Worm (Caenorhabditis elegans) whole organism, mixed stage, embryonic: ENCODE measurements around the gene ZK856.7.

Source experiments
- M03D4.4 ChIP-seq: sonication (generic microtip); optimal IDR thresholded peaks from 2 replicates; lab custom pipeline; 2017; ENCODE audit warnings: mild to moderate bottlenecking, missing genetic modification characterization, missing compliant biosample characterization
- bed-3 ChIP-seq: fragments of 200-800 bp; sonication (Bioruptor generic); optimal IDR thresholded peaks from 3 replicates; lab custom pipeline; 2018; ENCODE audit warnings: mild to moderate bottlenecking, missing genetic modification characterization, moderate library complexity, missing compliant biosample characterization
- blmp-1 ChIP-seq: fragments of 150-350 bp; optimal IDR thresholded peaks from 2 replicates; lab custom pipeline; 2014; ENCODE audit warnings: missing biosample characterization, missing genetic modification characterization
- ceh-39 ChIP-seq: fragments of 150-350 bp; optimal IDR thresholded peaks from 2 replicates; lab custom pipeline; 2014; ENCODE audit warnings: missing biosample characterization, missing genetic modification characterization
- ceh-43 ChIP-seq: fragments of 200-800 bp; sonication (Bioruptor generic); optimal IDR thresholded peaks from 2 replicates; lab custom pipeline; 2018; ENCODE audit warnings: mild to moderate bottlenecking, missing genetic modification characterization, moderate library complexity, missing compliant biosample characterization
- ceh-83 ChIP-seq: fragments of 200-800 bp; sonication (Bioruptor generic); optimal IDR thresholded peaks from 2 replicates; lab custom pipeline; 2018; ENCODE audit warnings: mild to moderate bottlenecking, missing genetic modification characterization, missing compliant biosample characterization
- ces-1 ChIP-seq: fragments of 150-350 bp; optimal IDR thresholded peaks from 2 replicates; lab custom pipeline; 2014; ENCODE audit warnings: missing biosample characterization, missing genetic modification reagents, missing genetic modification characterization
- cnd-1 ChIP-seq: fragments of 200-800 bp; sonication (Bioruptor generic); optimal IDR thresholded peaks from 2 replicates; lab custom pipeline; 2018; ENCODE audit warnings: mild to moderate bottlenecking, missing genetic modification characterization, missing compliant biosample characterization
- drap-1 ChIP-seq: fragments of 200-800 bp; sonication (Bioruptor generic); optimal IDR thresholded peaks from 3 replicates; lab custom pipeline; 2018; ENCODE audit warnings: mild to moderate bottlenecking, missing genetic modification characterization, missing compliant biosample characterization
- elt-1 ChIP-seq: sonication (generic microtip); optimal IDR thresholded peaks from 2 replicates; lab custom pipeline; 2017; ENCODE audit warnings: missing genetic modification characterization, mild to moderate bottlenecking, missing compliant biosample characterization, antibody characterized with exemption, moderate library complexity, borderline replicate concordance; ENCODE audit not compliant: insufficient read depth
- flh-1 ChIP-seq: fragments of 200-800 bp; sonication (Bioruptor generic); optimal IDR thresholded peaks from 2 replicates; lab custom pipeline; 2018; ENCODE audit warnings: mild to moderate bottlenecking, missing genetic modification characterization, moderate library complexity, missing compliant biosample characterization
- hlh-1 ChIP-seq: fragments of 150-350 bp; optimal IDR thresholded peaks from 2 replicates; lab custom pipeline; 2014; ENCODE audit warnings: missing biosample characterization, missing genetic modification reagents, missing genetic modification characterization
- lin-13 ChIP-seq: fragments of 150-350 bp; optimal IDR thresholded peaks from 2 replicates; lab custom pipeline; 2014; ENCODE audit warnings: missing biosample characterization, missing genetic modification characterization
- lin-32 ChIP-seq: fragments of 200-800 bp; sonication (Bioruptor generic); optimal IDR thresholded peaks from 2 replicates; lab custom pipeline; 2018; ENCODE audit warnings: mild to moderate bottlenecking, missing genetic modification characterization, missing compliant biosample characterization
- mab-5 ChIP-seq: fragments of 150-350 bp; optimal IDR thresholded peaks from 2 replicates; lab custom pipeline; 2014; ENCODE audit warnings: missing biosample characterization, missing genetic modification characterization
- mep-1 ChIP-seq: fragments of 150-350 bp; optimal IDR thresholded peaks from 2 replicates; lab custom pipeline; 2017; ENCODE audit warnings: missing biosample characterization, missing genetic modification reagents, missing genetic modification characterization, inconsistent platforms
- mls-2 ChIP-seq: sonication (generic microtip); optimal IDR thresholded peaks from 2 replicates; lab custom pipeline; 2016; ENCODE audit warnings: mild to moderate bottlenecking, missing genetic modification characterization, moderate library complexity, missing compliant biosample characterization
- nhr-2 ChIP-seq: fragments of 150-350 bp; optimal IDR thresholded peaks from 2 replicates; lab custom pipeline; 2014; ENCODE audit warnings: missing biosample characterization, missing genetic modification characterization
- nhr-76 ChIP-seq: sonication (generic microtip); optimal IDR thresholded peaks from 2 replicates; lab custom pipeline; 2017; ENCODE audit warnings: missing biosample characterization, missing genetic modification characterization
- pha-4 ChIP-seq: fragments of 150-350 bp; optimal IDR thresholded peaks from 2 replicates; lab custom pipeline; 2018; ENCODE audit warnings: missing biosample characterization, missing genetic modification reagents, missing genetic modification characterization
- sem-2 ChIP-seq: fragments of 200-800 bp; sonication (Bioruptor generic); optimal IDR thresholded peaks from 2 replicates; lab custom pipeline; 2018; ENCODE audit warnings: mild to moderate bottlenecking, missing genetic modification characterization, missing compliant biosample characterization
- snpc-4 ChIP-seq: fragments of 150-350 bp; optimal IDR thresholded peaks from 2 replicates; lab custom pipeline; 2014; ENCODE audit warnings: missing biosample characterization, missing genetic modification characterization
- sptf-1 ChIP-seq: sonication (generic microtip); optimal IDR thresholded peaks from 2 replicates; lab custom pipeline; 2017; ENCODE audit warnings: mild to moderate bottlenecking, missing genetic modification characterization, moderate library complexity, missing compliant biosample characterization
- tbx-8 ChIP-seq: fragments of 200-800 bp; sonication (Bioruptor generic); optimal IDR thresholded peaks from 2 replicates; lab custom pipeline; 2018; ENCODE audit warnings: mild to moderate bottlenecking, missing genetic modification characterization, moderate library complexity, missing compliant biosample characterization
- unc-120 ChIP-seq: sonication (generic microtip); optimal IDR thresholded peaks from 2 replicates; lab custom pipeline; 2017; ENCODE audit warnings: missing genetic modification characterization, missing compliant biosample characterization; ENCODE audit not compliant: poor library complexity, severe bottlenecking
- unc-39 ChIP-seq: fragments of 150-350 bp; optimal IDR thresholded peaks from 2 replicates; lab custom pipeline; 2014; ENCODE audit warnings: missing biosample characterization, missing genetic modification characterization
- unc-62 ChIP-seq: fragments of 150-350 bp; optimal IDR thresholded peaks from 2 replicates; lab custom pipeline; 2014; ENCODE audit warnings: missing biosample characterization, missing genetic modification reagents, missing genetic modification characterization
- zip-8 ChIP-seq: fragments of 150-350 bp; optimal IDR thresholded peaks from 2 replicates; lab custom pipeline; 2014; ENCODE audit warnings: missing biosample characterization, missing genetic modification characterization
- ztf-11 ChIP-seq: fragments of 150-350 bp; optimal IDR thresholded peaks from 2 replicates; lab custom pipeline; 2014; ENCODE audit warnings: missing biosample characterization, missing genetic modification characterization

The ZK856.7 gene

DNA sequence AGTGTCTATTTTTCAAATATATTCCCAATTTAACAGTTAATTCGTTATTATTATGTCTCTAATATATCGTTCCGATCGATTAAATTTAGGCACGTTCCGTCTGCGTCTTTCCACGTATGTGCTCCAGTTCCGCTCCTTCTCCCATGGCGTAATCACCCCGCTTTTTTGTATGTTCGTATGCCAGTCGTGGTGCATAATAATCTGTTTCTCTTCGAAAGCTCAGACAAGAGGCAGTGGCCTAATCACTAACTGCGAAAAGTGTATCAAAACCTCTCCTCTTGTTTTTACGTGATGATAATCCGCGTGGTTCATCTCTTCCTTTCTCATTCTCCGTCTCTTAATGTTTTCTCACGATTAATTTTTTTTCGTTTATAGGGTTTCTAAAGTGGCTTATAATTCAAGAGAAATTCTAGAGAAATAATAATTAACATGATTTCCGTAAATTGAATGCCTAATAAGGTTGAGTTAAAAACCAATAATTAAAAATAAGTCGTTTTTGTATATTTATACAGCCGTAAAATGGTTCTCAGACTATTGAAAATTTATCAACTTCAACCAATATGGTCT, 45.9 kb downstream of the ZK856.7 start:
- TF ChIP-seq bed-3 (GFP tag; lab: Kevin White, UChicago) (no peak), blmp-1 (tag; lab: Kevin White, UChicago) (no peak), nhr-76 (tag; lab: Kevin White, UChicago) (no peak), zip-8 (tag; lab: Kevin White, UChicago) (no peak), lin-32 (no peak), ceh-43 (no peak), unc-120 (no peak), ztf-11 (tag; lab: Kevin White, UChicago) (no peak), drap-1 (GFP tag; lab: Kevin White, UChicago) (no peak), mls-2 (tag; lab: Kevin White, UChicago) (no peak), M03D4.4 (tag; lab: Kevin White, UChicago) (no peak), sem-2 (GFP tag; lab: Kevin White, UChicago) (no peak), snpc-4 (tag; lab: Kevin White, UChicago) (no peak), sptf-1 (tag; lab: Kevin White, UChicago) (no peak), tbx-8 (no peak), ces-1 (no peak), nhr-2 (tag; lab: Kevin White, UChicago) (no peak), lin-13 (no peak)

DNA sequence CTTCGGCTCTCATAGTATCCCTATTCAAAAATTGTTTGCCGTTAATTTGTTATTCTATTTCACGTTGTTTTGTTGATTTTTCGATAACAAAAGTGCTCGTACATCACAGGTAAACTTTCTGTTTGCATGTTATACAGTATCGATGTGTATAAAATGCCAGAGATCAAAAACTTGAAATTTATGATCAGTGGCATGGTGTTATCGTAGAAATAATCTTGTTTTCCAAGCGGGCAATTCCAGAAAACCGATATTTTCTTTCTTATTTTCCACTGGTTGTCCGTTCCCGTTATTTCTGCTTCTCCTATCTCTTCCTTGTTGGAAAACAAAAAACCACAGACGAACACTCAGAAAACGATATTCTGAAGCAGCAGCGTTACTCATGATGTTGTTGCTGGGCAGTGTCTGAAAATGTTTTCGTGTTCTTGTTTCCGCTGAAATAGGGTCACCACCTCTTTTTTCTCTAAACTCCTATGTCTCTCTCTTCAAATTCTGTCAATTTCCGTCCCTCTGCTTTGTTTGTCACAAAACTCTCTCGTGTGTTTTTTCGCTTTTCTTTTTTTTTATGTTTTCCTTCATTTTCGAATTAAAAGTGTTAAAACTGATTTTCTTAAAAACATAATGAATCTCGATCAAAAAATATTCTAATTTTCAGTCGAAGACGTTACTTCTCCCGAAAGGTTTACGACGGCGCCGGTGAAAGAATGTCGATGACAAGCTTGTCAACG, 46.5 kb downstream of the ZK856.7 start, which contains the start of gene akt-1:
Gene akt-1 (plus strand): TSS at position 651 of the 725 bp plus-strand sequence.
- TF ChIP-seq unc-39 (tag; lab: Kevin White, UChicago) (no peak), pha-4 (tag; lab: Kevin White, UChicago) (no peak), unc-62 (GFP tag; lab: Kevin White, UChicago) (no peak), elt-1 (tag; lab: Kevin White, UChicago) (no peak), hlh-1 (tag; lab: Kevin White, UChicago) (no peak)
- TF ChIP-seq, all 35 proteins: peak for 0

DNA sequence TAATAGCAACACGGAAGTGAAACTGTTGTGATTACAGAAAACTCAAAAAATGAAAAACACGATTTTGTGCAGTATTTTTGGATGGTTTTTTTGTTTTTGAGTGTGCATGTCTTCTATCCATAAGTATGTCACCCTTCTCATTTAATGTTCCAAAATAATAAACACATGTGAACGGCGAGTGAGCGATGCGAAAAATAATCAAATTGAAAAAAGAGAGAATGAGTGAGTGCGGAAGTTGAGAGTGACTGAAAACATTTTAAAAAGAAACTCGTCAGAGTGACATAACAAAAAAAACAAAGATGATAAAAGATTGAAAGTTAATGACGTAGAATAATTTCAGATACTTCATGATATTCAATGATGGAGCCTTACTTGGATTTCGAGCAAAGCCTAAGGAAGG, 47.6 kb downstream of the ZK856.7 start:
- TF ChIP-seq unc-120 (no peak), flh-1 (GFP tag; lab: Kevin White, UChicago) (no peak), zip-8 (tag; lab: Kevin White, UChicago) (no peak), ceh-39 (no peak), mab-5 (no peak), mls-2 (tag; lab: Kevin White, UChicago) (no peak), ztf-11 (tag; lab: Kevin White, UChicago) (no peak), blmp-1 (tag; lab: Kevin White, UChicago) (no peak), lin-32 (no peak), hlh-1 (tag; lab: Kevin White, UChicago) (no peak), snpc-4 (tag; lab: Kevin White, UChicago) (no peak), sptf-1 (tag; lab: Kevin White, UChicago) (no peak), ceh-83 (no peak), cnd-1 (no peak), elt-1 (tag; lab: Kevin White, UChicago) (no peak), unc-39 (tag; lab: Kevin White, UChicago) (no peak), tbx-8 (no peak), mep-1 (tag; lab: Kevin White, UChicago) (no peak), nhr-2 (tag; lab: Kevin White, UChicago) (no peak), ceh-43 (no peak)
